Fruit fly (Drosophila melanogaster): Measurements from ENCODE around the gene Tmtc2.

DNA sequence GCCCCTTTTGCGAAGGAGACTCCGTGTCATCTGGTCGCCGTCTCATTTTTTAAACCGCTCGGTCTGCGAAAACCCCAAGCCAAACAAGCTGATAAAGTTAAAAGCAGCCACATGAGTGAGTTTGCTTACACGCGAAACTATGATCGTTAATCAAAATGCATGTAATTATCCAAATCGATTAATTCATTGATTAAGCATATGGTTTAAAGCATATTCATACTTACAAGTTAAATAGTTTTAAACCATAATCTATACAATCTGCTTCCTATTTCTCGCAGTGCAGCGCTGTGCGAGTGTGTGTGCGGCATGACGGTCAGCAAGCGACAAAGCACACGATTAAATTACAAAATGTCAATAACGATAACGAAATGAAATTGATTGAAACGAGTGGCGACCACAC is 27.1 kb upstream of the Tmtc2 start:
- TF ChIP-seq CG34367 (tag; optimal IDR thresholded peaks at IDR 0.05) (no peak), fd96Ca (GFP tag; IDR thresholded peaks at IDR 0.05) (no peak), CG10348 (GFP tag; IDR thresholded peaks at IDR 0.05) (no peak), CG4496 (GFP tag; IDR thresholded peaks at IDR 0.05) (no peak), gl (tag; optimal IDR thresholded peaks at IDR 0.05) (no peak), CG32121 (GFP tag; IDR thresholded peaks at IDR 0.05) (no peak)
